Worm (Caenorhabditis elegans) whole organism, L3 larva: Measurements from ENCODE around the gene bath-13.
A peak's percentile ranks its signal among the peaks of the same experiment; 100 is the strongest.

Experiments used
- R02D3.7 ChIP-seq: fragments of 150-350 bp; optimal IDR thresholded peaks from 2 replicates; lab custom pipeline; 2014; ENCODE audit warnings: missing biosample characterization, missing genetic modification characterization
- aly-2 ChIP-seq: fragments of 150-350 bp; optimal IDR thresholded peaks from 2 replicates; lab custom pipeline; 2014; ENCODE audit warnings: missing biosample characterization, missing genetic modification characterization
- ama-1 ChIP-seq: fragments of 150-350 bp; optimal IDR thresholded peaks from 2 replicates; lab custom pipeline; 2018
- ceh-28 ChIP-seq: fragments of 150-350 bp; optimal IDR thresholded peaks from 2 replicates; lab custom pipeline; 2014; ENCODE audit warnings: missing biosample characterization, missing genetic modification reagents, missing genetic modification characterization
- ceh-82 ChIP-seq: fragments of 150-350 bp; optimal IDR thresholded peaks from 2 replicates; lab custom pipeline; 2014; ENCODE audit warnings: missing biosample characterization, missing genetic modification characterization
- ceh-9 ChIP-seq: sonication (generic microtip); optimal IDR thresholded peaks from 2 replicates; lab custom pipeline; 2018; ENCODE audit warnings: missing biosample characterization, missing genetic modification characterization
- daf-12 ChIP-seq: fragments of 150-350 bp; optimal IDR thresholded peaks from 2 replicates; lab custom pipeline; 2014; ENCODE audit warnings: missing biosample characterization, missing genetic modification reagents, missing genetic modification characterization
- egl-27 ChIP-seq: sonication (generic microtip); optimal IDR thresholded peaks from 4 replicates; lab custom pipeline; 2017; ENCODE audit warnings: missing biosample characterization, missing genetic modification reagents, missing genetic modification characterization
- egl-5 ChIP-seq: fragments of 150-350 bp; optimal IDR thresholded peaks from 2 replicates; lab custom pipeline; 2017; ENCODE audit warnings: missing biosample characterization, missing genetic modification reagents, missing genetic modification characterization, inconsistent platforms
- elt-2 ChIP-seq: sonication (generic microtip); optimal IDR thresholded peaks from 2 replicates; lab custom pipeline; 2016; ENCODE audit warnings: missing genetic modification reagents, mild to moderate bottlenecking, missing genetic modification characterization, missing compliant biosample characterization
- elt-3 ChIP-seq, 3 experiments: fragments of 150-350 bp in 1 of 3; sonication (generic microtip) in 2 of 3; optimal IDR thresholded peaks; 2 replicates in 2 of 3; 4 replicates in 1 of 3; lab custom pipeline; 2014 to 2017; ENCODE audit warnings: missing biosample characterization in 3 of 3, missing genetic modification characterization in 3 of 3
- eor-1 ChIP-seq, 2 experiments: fragments of 150-350 bp; optimal IDR thresholded peaks; 2 replicates each; lab custom pipeline; 2014 to 2018; ENCODE audit warnings: missing biosample characterization in 2 of 2, missing genetic modification characterization in 2 of 2
- fkh-10 ChIP-seq: sonication (generic microtip); optimal IDR thresholded peaks from 2 replicates; lab custom pipeline; 2017; ENCODE audit warnings: missing biosample characterization, missing genetic modification reagents, missing genetic modification characterization
- fos-1 ChIP-seq: fragments of 150-350 bp; optimal IDR thresholded peaks from 2 replicates; lab custom pipeline; 2014; ENCODE audit warnings: missing biosample characterization, missing genetic modification characterization
- hmg-11 ChIP-seq: sonication (generic microtip); optimal IDR thresholded peaks from 2 replicates; lab custom pipeline; 2016; ENCODE audit warnings: missing genetic modification characterization, missing compliant biosample characterization
- jun-1 ChIP-seq: fragments of 150-350 bp; optimal IDR thresholded peaks from 2 replicates; lab custom pipeline; 2014; ENCODE audit warnings: missing biosample characterization, missing genetic modification reagents, missing genetic modification characterization
- lin-15B ChIP-seq: fragments of 150-350 bp; optimal IDR thresholded peaks from 2 replicates; lab custom pipeline; 2014; ENCODE audit warnings: missing biosample characterization, missing genetic modification characterization
- lin-39 ChIP-seq: fragments of 150-350 bp; optimal IDR thresholded peaks from 2 replicates; lab custom pipeline; 2018; ENCODE audit warnings: missing biosample characterization, missing genetic modification reagents, missing genetic modification characterization
- lsy-12 ChIP-seq: sonication (generic microtip); optimal IDR thresholded peaks from 2 replicates; lab custom pipeline; 2016; ENCODE audit warnings: mild to moderate bottlenecking, missing genetic modification characterization, missing compliant biosample characterization
- mdl-1 ChIP-seq: fragments of 150-350 bp; optimal IDR thresholded peaks from 2 replicates; lab custom pipeline; 2014; ENCODE audit warnings: missing biosample characterization, missing genetic modification characterization
- mml-1 ChIP-seq: fragments of 150-350 bp; sonication (generic microtip); optimal IDR thresholded peaks from 3 replicates; lab custom pipeline; 2014; ENCODE audit warnings: missing biosample characterization, missing genetic modification characterization
- nfya-1 ChIP-seq: sonication (generic microtip); optimal IDR thresholded peaks from 2 replicates; lab custom pipeline; 2017; ENCODE audit warnings: missing genetic modification characterization, mild to moderate bottlenecking, missing compliant biosample characterization, antibody characterized with exemption, moderate library complexity; ENCODE audit not compliant: insufficient read depth
- nhr-12 ChIP-seq: fragments of 150-350 bp; optimal IDR thresholded peaks from 2 replicates; lab custom pipeline; 2014; ENCODE audit warnings: missing biosample characterization, missing genetic modification characterization
- nhr-23 ChIP-seq: fragments of 150-350 bp; optimal IDR thresholded peaks from 2 replicates; lab custom pipeline; 2014; ENCODE audit warnings: missing biosample characterization, missing genetic modification reagents, missing genetic modification characterization
- nhr-237 ChIP-seq: fragments of 150-350 bp; optimal IDR thresholded peaks from 2 replicates; lab custom pipeline; 2014; ENCODE audit warnings: missing biosample characterization, missing genetic modification characterization
- nhr-25 ChIP-seq: sonication (generic microtip); optimal IDR thresholded peaks from 2 replicates; lab custom pipeline; 2017; ENCODE audit warnings: missing biosample characterization, missing genetic modification characterization
- nhr-28 ChIP-seq: fragments of 150-350 bp; optimal IDR thresholded peaks from 2 replicates; lab custom pipeline; 2014; ENCODE audit warnings: missing biosample characterization, missing genetic modification characterization
- nhr-43 ChIP-seq: sonication (generic microtip); optimal IDR thresholded peaks from 2 replicates; lab custom pipeline; 2016; ENCODE audit warnings: mild to moderate bottlenecking, missing genetic modification characterization, missing compliant biosample characterization; ENCODE audit not compliant: poor library complexity, severe bottlenecking
- nhr-67 ChIP-seq: fragments of 150-350 bp; optimal IDR thresholded peaks from 2 replicates; lab custom pipeline; 2014; ENCODE audit warnings: missing biosample characterization, missing genetic modification characterization
- nhr-76 ChIP-seq: fragments of 150-350 bp; sonication (generic microtip); optimal IDR thresholded peaks from 5 replicates; lab custom pipeline; 2014; ENCODE audit warnings: missing biosample characterization, missing genetic modification characterization
- nhr-77 ChIP-seq: fragments of 150-350 bp; optimal IDR thresholded peaks from 2 replicates; lab custom pipeline; 2014; ENCODE audit warnings: missing biosample characterization, missing genetic modification characterization
- pha-4 ChIP-seq: fragments of 150-350 bp; optimal IDR thresholded peaks from 2 replicates; lab custom pipeline; 2014; ENCODE audit warnings: missing biosample characterization, missing genetic modification reagents, missing genetic modification characterization
- sea-2 ChIP-seq: fragments of 150-350 bp; sonication (generic microtip); optimal IDR thresholded peaks from 4 replicates; lab custom pipeline; 2014; ENCODE audit warnings: missing biosample characterization, missing genetic modification reagents, missing genetic modification characterization
- skn-1 ChIP-seq: fragments of 150-350 bp; optimal IDR thresholded peaks from 2 replicates; lab custom pipeline; 2014; ENCODE audit warnings: missing biosample characterization, missing genetic modification characterization
- tbx-2 ChIP-seq: sonication (generic microtip); optimal IDR thresholded peaks from 2 replicates; lab custom pipeline; 2016; ENCODE audit warnings: mild to moderate bottlenecking, missing genetic modification characterization, missing compliant biosample characterization
- unc-39 ChIP-seq: sonication (generic microtip); optimal IDR thresholded peaks from 4 replicates; lab custom pipeline; 2017; ENCODE audit warnings: missing biosample characterization, missing genetic modification characterization
- unc-62 ChIP-seq: fragments of 150-350 bp; sonication (generic microtip); optimal IDR thresholded peaks from 4 replicates; lab custom pipeline; 2014; ENCODE audit warnings: missing biosample characterization, missing genetic modification reagents, missing genetic modification characterization
- zag-1 ChIP-seq: fragments of 150-350 bp; optimal IDR thresholded peaks from 2 replicates; lab custom pipeline; 2014; ENCODE audit warnings: missing biosample characterization, missing genetic modification characterization
- ztf-11 ChIP-seq: fragments of 150-350 bp; optimal IDR thresholded peaks from 2 replicates; lab custom pipeline; 2014; ENCODE audit warnings: missing biosample characterization, missing genetic modification characterization
- ztf-4 ChIP-seq: fragments of 150-350 bp; optimal IDR thresholded peaks from 2 replicates; lab custom pipeline; 2014; ENCODE audit warnings: missing biosample characterization, missing genetic modification characterization

Gene bath-13

ce11 chrII:2504431-2504928 lies 17.4 kb downstream of the bath-13 start, which contains the start of gene gbas-1:
Gene gbas-1, plus strand, starts transcription at chrII:2504878.
- no peak for TF ChIP-seq unc-62 (GFP tag; lab: Kevin White, UChicago)
- TF ChIP-seq unc-39 (tag; lab: Kevin White, UChicago): no peak
- no peak for TF ChIP-seq nhr-28
- peak; percentile 38 for TF ChIP-seq nhr-23 (tag; lab: Kevin White, UChicago)
- no peak for TF ChIP-seq egl-27 (tag; lab: Kevin White, UChicago)
- TF ChIP-seq nhr-77: no peak
- TF ChIP-seq R02D3.7 (tag; lab: Kevin White, UChicago): no peak
- no peak for TF ChIP-seq lin-39
- peak; percentile 14 for TF ChIP-seq elt-2 (tag; lab: Kevin White, UChicago)
- no peak for TF ChIP-seq ceh-82
- TF ChIP-seq lsy-12 (tag; lab: Kevin White, UChicago): no peak
- no peak for TF ChIP-seq elt-3 (tag; optimal IDR thresholded peaks at IDR 0.05; lab: Kevin White, UChicago)
- TF ChIP-seq nhr-76: no peak
- no peak for TF ChIP-seq ama-1 (lab: Kevin White, UChicago)
- TF ChIP-seq ceh-9 (tag; lab: Kevin White, UChicago): no peak
- no peak for TF ChIP-seq zag-1
- TF ChIP-seq jun-1: no peak
- no peak for TF ChIP-seq ceh-28 (tag; lab: Kevin White, UChicago)
- TF ChIP-seq lin-15B (tag; lab: Kevin White, UChicago): peak; percentile 63
- no peak for TF ChIP-seq egl-5 (tag; lab: Kevin White, UChicago)
- TF ChIP-seq aly-2 (tag; lab: Kevin White, UChicago): no peak
- no peak for TF ChIP-seq nhr-12 (tag; lab: Kevin White, UChicago)
- TF ChIP-seq hmg-11: peak; percentile 24
- TF ChIP-seq nhr-43 (tag; lab: Kevin White, UChicago): no peak
- no peak for TF ChIP-seq mdl-1 (tag; lab: Kevin White, UChicago)
- no peak for TF ChIP-seq mml-1
- no peak for TF ChIP-seq sea-2 (GFP tag; lab: Kevin White, UChicago)
- no peak for TF ChIP-seq fkh-10 (GFP tag; lab: Kevin White, UChicago)
- no peak for TF ChIP-seq ztf-4 (tag; lab: Kevin White, UChicago)
- peak; percentile 43 for TF ChIP-seq nfya-1 (tag; lab: Kevin White, UChicago)
- TF ChIP-seq nhr-237 (tag; lab: Kevin White, UChicago): no peak
- TF ChIP-seq pha-4 (tag; lab: Kevin White, UChicago): peak; percentile 56
- no peak for TF ChIP-seq skn-1
- no peak for TF ChIP-seq tbx-2 (tag; lab: Kevin White, UChicago)
- no peak for TF ChIP-seq nhr-67
- TF ChIP-seq nhr-25: no peak
- TF ChIP-seq ztf-11 (tag; lab: Kevin White, UChicago): no peak
- TF ChIP-seq eor-1 (tag; optimal IDR thresholded peaks at IDR 0.05; lab: Kevin White, UChicago): no peak
- TF ChIP-seq fos-1: no peak

DNA sequence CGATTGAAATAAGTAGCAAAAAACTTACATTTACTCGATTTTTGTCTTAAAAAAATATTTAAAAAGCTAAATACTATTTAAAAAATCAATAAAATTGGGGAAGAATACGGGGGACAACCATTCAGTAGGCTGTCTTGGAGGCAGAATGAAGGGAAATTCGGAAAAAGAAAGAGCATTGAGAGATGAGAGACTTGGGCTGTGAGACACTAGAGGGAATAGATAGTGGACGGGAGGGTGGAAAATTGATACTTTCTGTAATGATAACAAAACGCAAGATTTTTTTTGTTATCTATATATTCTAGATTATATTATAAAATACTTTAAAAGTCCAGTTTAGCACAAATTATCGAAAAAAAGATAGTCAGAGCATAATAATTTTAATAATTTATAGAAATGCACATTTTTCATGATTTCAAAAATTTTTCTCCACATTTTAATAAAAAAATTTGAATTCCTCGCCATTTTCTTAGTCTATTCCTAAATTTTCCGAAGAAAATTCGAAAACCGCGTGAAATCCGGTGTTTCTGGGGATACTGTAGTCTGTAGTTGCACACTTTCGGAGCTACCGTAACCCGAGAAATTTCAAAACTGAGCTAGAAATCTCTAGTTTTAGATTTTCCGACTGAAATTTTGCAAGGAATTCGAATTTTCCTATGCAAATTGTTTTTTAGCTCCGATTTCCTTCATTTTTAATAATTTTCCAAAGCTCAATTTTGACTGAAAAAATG lies 18.0 kb downstream of the bath-13 start:
- TF ChIP-seq lin-15B (tag; lab: Kevin White, UChicago): no peak
- peak; percentile 84 for TF ChIP-seq elt-2 (tag; lab: Kevin White, UChicago)
- TF ChIP-seq ceh-28 (tag; lab: Kevin White, UChicago): peak; percentile 19

- TF ChIP-seq ztf-4 (tag; lab: Kevin White, UChicago) (no peak), daf-12 (tag; lab: Kevin White, UChicago) (no peak), nhr-67 (no peak), nhr-23 (tag; lab: Kevin White, UChicago) (no peak), ceh-28 (tag; lab: Kevin White, UChicago) (no peak), nhr-237 (tag; lab: Kevin White, UChicago) (no peak), elt-3 (tag; optimal IDR thresholded peaks at IDR 0.05; lab: Kevin White, UChicago) (no peak), ztf-11 (tag; lab: Kevin White, UChicago) (no peak), lin-39 (no peak), hmg-11 (no peak), jun-1 (no peak), eor-1 (tag; optimal IDR thresholded peaks at IDR 0.05; lab: Kevin White, UChicago) (no peak), pha-4 (tag; lab: Kevin White, UChicago) (no peak), nfya-1 (tag; lab: Kevin White, UChicago) (no peak), skn-1 (no peak)
Measured at ce11 chrII:2488386-2488785, 33.5 kb downstream of the bath-13 start, which contains the start of gene F53G2.1. Gene F53G2.1, plus strand, starts transcription at chrII:2488686.
